Fruit fly (Drosophila melanogaster) whole organism, prepupa: ENCODE data around the gene CG31937.

Experiments used
- Blimp-1 ChIP-seq: fragments of 200-800 bp; sonication (Bioruptor generic); optimal IDR thresholded peaks from 3 replicates; lab custom pipeline; 2017; ENCODE audit warnings: missing biosample characterization, missing genetic modification characterization, mild to moderate bottlenecking, moderate library complexity, missing genetic modification reagents
- CG10631 ChIP-seq: fragments of 200-800 bp; sonication (Bioruptor generic); optimal IDR thresholded peaks from 2 replicates; lab custom pipeline; 2016; ENCODE audit warnings: missing biosample characterization, missing genetic modification characterization
- CG1621 ChIP-seq: fragments of 200-800 bp; sonication (Bioruptor generic); optimal IDR thresholded peaks from 3 replicates; lab custom pipeline; 2018; ENCODE audit warnings: missing biosample characterization, mild to moderate bottlenecking, missing genetic modification characterization
- CG31627 ChIP-seq: fragments of 200-800 bp; sonication (Bioruptor generic); optimal IDR thresholded peaks from 3 replicates; lab custom pipeline; 2016; ENCODE audit warnings: missing biosample characterization, missing genetic modification characterization
- CG32006 ChIP-seq: fragments of 200-800 bp; sonication (Bioruptor generic); optimal IDR thresholded peaks from 3 replicates; lab custom pipeline; 2017; ENCODE audit warnings: missing biosample characterization, mild to moderate bottlenecking, missing genetic modification characterization
- CG4318 ChIP-seq: fragments of 200-800 bp; sonication (Bioruptor generic); optimal IDR thresholded peaks from 3 replicates; lab custom pipeline; 2017; ENCODE audit warnings: missing biosample characterization, mild to moderate bottlenecking, missing genetic modification characterization
- CG6163 ChIP-seq: fragments of 200-800 bp; sonication (Bioruptor generic); IDR thresholded peaks from 3 replicates; pipeline ENCODE4 v1.3.6; 2022; ENCODE audit warnings: missing biosample characterization, missing genetic modification characterization
- CG6808 ChIP-seq: fragments of 200-800 bp; sonication (Bioruptor generic); optimal IDR thresholded peaks from 3 replicates; lab custom pipeline; 2017; ENCODE audit warnings: missing biosample characterization, missing genetic modification characterization, mild to moderate bottlenecking, moderate library complexity, missing genetic modification reagents
- CG6854 ChIP-seq: fragments of 200-800 bp; sonication (Bioruptor generic); optimal IDR thresholded peaks from 2 replicates; lab custom pipeline; 2017; ENCODE audit warnings: missing biosample characterization, mild to moderate bottlenecking, missing genetic modification characterization
- CG7368 ChIP-seq: fragments of 200-800 bp; sonication (Bioruptor generic); optimal IDR thresholded peaks from 3 replicates; lab custom pipeline; 2016; ENCODE audit warnings: missing biosample characterization, missing genetic modification characterization
- CG8119 ChIP-seq: fragments of 200-800 bp; sonication (Bioruptor generic); IDR thresholded peaks from 3 replicates; pipeline ENCODE4 v1.3.6; 2022; ENCODE audit warnings: missing biosample characterization, missing genetic modification characterization
- CG8319 ChIP-seq: fragments of 200-800 bp; sonication (Bioruptor generic); optimal IDR thresholded peaks from 3 replicates; lab custom pipeline; 2016; ENCODE audit warnings: missing biosample characterization, missing genetic modification characterization
- CG8632 ChIP-seq: fragments of 200-800 bp; sonication (Bioruptor generic); optimal IDR thresholded peaks from 3 replicates; lab custom pipeline; 2016; ENCODE audit warnings: missing biosample characterization, missing genetic modification characterization
- CG9139 ChIP-seq: fragments of 200-800 bp; sonication (Bioruptor generic); optimal IDR thresholded peaks from 3 replicates; lab custom pipeline; 2017; ENCODE audit warnings: missing biosample characterization, mild to moderate bottlenecking, missing genetic modification characterization
- Eip75B ChIP-seq: fragments of 200-800 bp; sonication (Bioruptor generic); optimal IDR thresholded peaks from 3 replicates; lab custom pipeline; 2016; ENCODE audit warnings: missing biosample characterization, missing genetic modification characterization
- Eip78C ChIP-seq: fragments of 200-800 bp; sonication (Bioruptor generic); peaks from one replicate; lab custom pipeline; 2016; ENCODE audit warnings: missing biosample characterization, missing genetic modification characterization
- Eip93F ChIP-seq: fragments of 200-800 bp; sonication (Bioruptor generic); optimal IDR thresholded peaks from 2 replicates; lab custom pipeline; 2016; ENCODE audit warnings: missing biosample characterization, mild to moderate bottlenecking, missing genetic modification characterization
- Ets21C ChIP-seq: fragments of 200-800 bp; sonication (Bioruptor generic); optimal IDR thresholded peaks from 3 replicates; lab custom pipeline; 2016; ENCODE audit warnings: missing biosample characterization, missing genetic modification characterization
- Gug ChIP-seq: fragments of 200-800 bp; sonication (Bioruptor generic); IDR thresholded peaks from 2 replicates; pipeline ENCODE4 v1.3.6; 2022; ENCODE audit warnings: missing biosample characterization, missing genetic modification characterization
- Hr39 ChIP-seq: fragments of 200-800 bp; sonication (Bioruptor generic); optimal IDR thresholded peaks from 2 replicates; lab custom pipeline; 2016; ENCODE audit warnings: missing biosample characterization, missing genetic modification characterization
- Hr4 ChIP-seq: fragments of 200-800 bp; sonication (Bioruptor generic); optimal IDR thresholded peaks from 3 replicates; lab custom pipeline; 2016; ENCODE audit warnings: missing biosample characterization, missing genetic modification characterization
- Lpt ChIP-seq: fragments of 200-800 bp; sonication (Bioruptor generic); optimal IDR thresholded peaks from 3 replicates; lab custom pipeline; 2016; ENCODE audit warnings: missing biosample characterization, missing genetic modification characterization
- Met ChIP-seq: fragments of 200-800 bp; sonication (Bioruptor generic); optimal IDR thresholded peaks from 3 replicates; lab custom pipeline; 2016; ENCODE audit warnings: missing biosample characterization, missing genetic modification characterization
- Sox102F ChIP-seq: fragments of 200-800 bp; sonication (Bioruptor generic); optimal IDR thresholded peaks from 2 replicates; lab custom pipeline; 2016; ENCODE audit warnings: missing biosample characterization, mild to moderate bottlenecking, missing genetic modification characterization
- Sox14 ChIP-seq: fragments of 200-800 bp; sonication (Bioruptor generic); optimal IDR thresholded peaks from 3 replicates; lab custom pipeline; 2016; ENCODE audit warnings: missing biosample characterization, missing genetic modification characterization
- dac ChIP-seq: fragments of 200-800 bp; sonication (Bioruptor generic); optimal IDR thresholded peaks from 2 replicates; lab custom pipeline; 2017; ENCODE audit warnings: missing biosample characterization, mild to moderate bottlenecking, missing genetic modification characterization
- eg ChIP-seq: fragments of 200-800 bp; sonication (Bioruptor generic); IDR thresholded peaks from 3 replicates; pipeline ENCODE4 v1.3.6; 2022; ENCODE audit warnings: missing biosample characterization, missing genetic modification characterization
- esn ChIP-seq: fragments of 200-800 bp; sonication (Bioruptor generic); optimal IDR thresholded peaks from 2 replicates; lab custom pipeline; 2016; ENCODE audit warnings: missing biosample characterization, mild to moderate bottlenecking, missing genetic modification characterization, moderate library complexity
- fd59A ChIP-seq: fragments of 200-800 bp; sonication (Bioruptor generic); optimal IDR thresholded peaks from 2 replicates; lab custom pipeline; 2017; ENCODE audit warnings: missing biosample characterization, mild to moderate bottlenecking, missing genetic modification characterization, missing genetic modification reagents
- fkh ChIP-seq: fragments of 200-800 bp; sonication (Bioruptor generic); optimal IDR thresholded peaks from 3 replicates; lab custom pipeline; 2017; ENCODE audit warnings: missing biosample characterization, mild to moderate bottlenecking, missing genetic modification characterization, moderate library complexity
- net ChIP-seq: fragments of 200-800 bp; sonication (Bioruptor generic); optimal IDR thresholded peaks from 3 replicates; lab custom pipeline; 2016; ENCODE audit warnings: missing biosample characterization, missing genetic modification characterization
- pdm3 ChIP-seq: fragments of 200-800 bp; sonication (Bioruptor generic); optimal IDR thresholded peaks from 3 replicates; lab custom pipeline; 2016; ENCODE audit warnings: missing biosample characterization, missing genetic modification characterization
- salr ChIP-seq, 2 experiments: fragments of 200-800 bp; sonication (Bioruptor generic); optimal IDR thresholded peaks; 3 replicates each; lab custom pipeline; 2016 to 2018; ENCODE audit warnings: missing biosample characterization in 2 of 2, missing genetic modification characterization in 2 of 2, mild to moderate bottlenecking in 1 of 2
- spab ChIP-seq: fragments of 200-800 bp; sonication (Bioruptor generic); optimal IDR thresholded peaks from 2 replicates; lab custom pipeline; 2017; ENCODE audit warnings: missing biosample characterization, mild to moderate bottlenecking, missing genetic modification characterization, missing genetic modification reagents
- ss ChIP-seq, 2 experiments: fragments of 200-800 bp; sonication (Bioruptor generic); optimal IDR thresholded peaks; 2 replicates in 1 of 2; 3 replicates in 1 of 2; lab custom pipeline; 2017 to 2018; ENCODE audit warnings: mild to moderate bottlenecking in 2 of 2, missing biosample characterization in 2 of 2, missing genetic modification characterization in 2 of 2, moderate library complexity in 1 of 2
- svp ChIP-seq: fragments of 200-800 bp; sonication (Bioruptor generic); peaks from one replicate; lab custom pipeline; 2016; ENCODE audit warnings: missing biosample characterization, missing genetic modification characterization
- vri ChIP-seq: fragments of 200-800 bp; sonication (Bioruptor generic); optimal IDR thresholded peaks from 3 replicates; lab custom pipeline; 2016; ENCODE audit warnings: missing biosample characterization, mild to moderate bottlenecking, missing genetic modification characterization

CG31937 gene

dm6 chr2L:1715699-1716333 is 13.9 kb upstream of the CG31937 start, which contains the start of gene frtz:
TSS of gene frtz (minus strand) at chr2L:1715851.
- peak; percentile 32 for TF ChIP-seq Eip78C (GFP tag; lab: Kevin White, UChicago)
- no peak for TF ChIP-seq CG1621

dm6 chr2L:1717247-1717646 is 12.4 kb upstream of the CG31937 start:
- TF ChIP-seq Eip93F (no peak), Eip78C (GFP tag; lab: Kevin White, UChicago) (no peak), Sox102F (GFP tag; lab: Kevin White, UChicago) (no peak), spab (GFP tag; lab: Kevin White, UChicago) (no peak), Gug (no peak), Lpt (no peak)
- TF ChIP-seq, all 60 proteins: peak for 0

- TF ChIP-seq CG6808 (GFP tag; lab: Kevin White, UChicago) = no peak
- TF ChIP-seq pdm3 = no peak
- TF ChIP-seq svp (GFP tag; lab: Kevin White, UChicago) = peak; percentile 99
- peak; percentile 12 for TF ChIP-seq vri (GFP tag; lab: Kevin White, UChicago)
These were observed 9.7 kb upstream of the CG31937 start for dm6 chr2L:1719971-1720370.

dm6 chr2L:1720846-1721506 is 8.7 kb upstream of the CG31937 start:
- TF ChIP-seq fkh (GFP tag; lab: Kevin White, UChicago) (peak; percentile 33), spab (GFP tag; lab: Kevin White, UChicago) (no peak), CG6854 (no peak), Hr39 (no peak), vri (GFP tag; lab: Kevin White, UChicago) (peak; percentile 88), CG32006 (no peak), svp (GFP tag; lab: Kevin White, UChicago) (peak; percentile 92), CG4318 (GFP tag; lab: Kevin White, UChicago) (no peak), Sox14 (GFP tag; lab: Kevin White, UChicago) (no peak), esn (GFP tag; lab: Kevin White, UChicago) (no peak), net (GFP tag; lab: Kevin White, UChicago) (no peak), CG8119 (GFP tag; lab: Robert Waterston, UW) (no peak), CG7368 (GFP tag; lab: Kevin White, UChicago) (no peak), Hr4 (GFP tag; lab: Kevin White, UChicago) (no peak)
- TF ChIP-seq, all 60 proteins: peak for 3

dm6 chr2L:1722260-1722659 is 7.4 kb upstream of the CG31937 start:
- no peak for TF ChIP-seq Ets21C
- TF ChIP-seq CG7368 (GFP tag; lab: Kevin White, UChicago) = no peak
- no peak for TF ChIP-seq Sox14 (GFP tag; lab: Kevin White, UChicago)
- no peak for TF ChIP-seq fd59A (GFP tag; lab: Kevin White, UChicago)
- no peak for TF ChIP-seq CG32006
- no peak for TF ChIP-seq CG9139 (GFP tag; lab: Kevin White, UChicago)
- TF ChIP-seq Eip93F = no peak
- no peak for TF ChIP-seq Met (GFP tag; lab: Kevin White, UChicago)
- TF ChIP-seq CG1621 = no peak
- TF ChIP-seq spab (GFP tag; lab: Kevin White, UChicago) = no peak
- TF ChIP-seq CG10631 (GFP tag; lab: Kevin White, UChicago) = no peak
- TF ChIP-seq Blimp-1 = no peak
- TF ChIP-seq CG8319 = no peak
- no peak for TF ChIP-seq CG6163 (GFP tag; lab: Robert Waterston, UW)
- TF ChIP-seq ss (GFP tag; optimal IDR thresholded peaks at IDR 0.05; lab: Kevin White, UChicago) = no peak
- TF ChIP-seq svp (GFP tag; lab: Kevin White, UChicago) = peak; percentile 79
- TF ChIP-seq dac (GFP tag; lab: Kevin White, UChicago) = no peak
- no peak for TF ChIP-seq salr (GFP tag; optimal IDR thresholded peaks at IDR 0.05; lab: Kevin White, UChicago)
- no peak for TF ChIP-seq Eip75B (GFP tag; lab: Kevin White, UChicago)
- peak; percentile 21; the same call in 1 of the 3 replicates for TF ChIP-seq CG8119 (GFP tag; lab: Robert Waterston, UW)
- no peak for TF ChIP-seq CG31627 (GFP tag; lab: Kevin White, UChicago)
- no peak for TF ChIP-seq CG8632 (GFP tag; lab: Kevin White, UChicago)
- 0 out of 3 replicates have a peak, but pooled peaks have one; percentile 26 for TF ChIP-seq eg (GFP tag; lab: Robert Waterston, UW)
- TF ChIP-seq vri (GFP tag; lab: Kevin White, UChicago) = peak; percentile 68
